Worm (Caenorhabditis elegans) whole organism, young adult: ENCODE data around the gene ZC239.15.

Experiments
- B0035.1 ChIP-seq: sonication (generic microtip); optimal IDR thresholded peaks from 2 replicates; lab custom pipeline; 2016; ENCODE audit warnings: missing genetic modification characterization, mild to moderate bottlenecking, missing compliant biosample characterization, missing genotype, missing genetic modification reagents
- B0261.1 ChIP-seq: sonication (generic microtip); optimal IDR thresholded peaks from 2 replicates; lab custom pipeline; 2016; ENCODE audit warnings: mild to moderate bottlenecking, missing genetic modification characterization, moderate library complexity, missing compliant biosample characterization
- F10E7.11 ChIP-seq: sonication (generic microtip); optimal IDR thresholded peaks from 2 replicates; lab custom pipeline; 2017; ENCODE audit warnings: mild to moderate bottlenecking, missing genetic modification characterization, moderate library complexity, missing compliant biosample characterization
- F37B4.10 ChIP-seq: fragments of 200-800 bp; sonication (Bioruptor generic); IDR thresholded peaks from 2 replicates; pipeline ENCODE4 v1.3.6; 2022; ENCODE audit warnings: missing genetic modification characterization, missing compliant biosample characterization
- F49E8.2 ChIP-seq: sonication (generic microtip); optimal IDR thresholded peaks from 3 replicates; lab custom pipeline; 2017; ENCODE audit warnings: missing genetic modification characterization, mild to moderate bottlenecking, missing compliant biosample characterization, antibody characterized with exemption, moderate library complexity; ENCODE audit not compliant: insufficient read depth
- F52B5.7 ChIP-seq: sonication (generic microtip); optimal IDR thresholded peaks from 2 replicates; lab custom pipeline; 2016; ENCODE audit warnings: mild to moderate bottlenecking, missing genetic modification characterization, missing compliant biosample characterization
- F55B11.4 ChIP-seq: sonication (generic microtip); optimal IDR thresholded peaks from 2 replicates; lab custom pipeline; 2016; ENCODE audit warnings: missing compliant biosample characterization, missing genetic modification characterization, borderline replicate concordance; ENCODE audit not compliant: insufficient read depth
- F57C9.4 ChIP-seq: sonication (generic microtip); optimal IDR thresholded peaks from 2 replicates; lab custom pipeline; 2017; ENCODE audit warnings: mild to moderate bottlenecking, missing genetic modification characterization, missing compliant biosample characterization
- K11D2.4 ChIP-seq: fragments of 200-800 bp; sonication (Bioruptor generic); IDR thresholded peaks from 2 replicates; pipeline ENCODE4 v1.3.6; 2022; ENCODE audit warnings: missing genetic modification reagents, missing genetic modification characterization, missing compliant biosample characterization
- T26A5.8 ChIP-seq: sonication (generic microtip); optimal IDR thresholded peaks from 2 replicates; lab custom pipeline; 2016; ENCODE audit warnings: missing genetic modification characterization, missing compliant biosample characterization
- Y79H2A.3 ChIP-seq: fragments of 200-800 bp; sonication (Bioruptor generic); conservative IDR thresholded peaks from 2 replicates; pipeline ENCODE4 v1.3.6; 2022; ENCODE audit warnings: missing genetic modification reagents, missing genetic modification characterization, missing compliant biosample characterization
- Y95B8A.8 ChIP-seq: fragments of 200-800 bp; sonication (Bioruptor generic); IDR thresholded peaks from 2 replicates; pipeline ENCODE4 v1.3.6; 2022; ENCODE audit warnings: missing genetic modification reagents, missing genetic modification characterization, missing compliant biosample characterization
- ama-1 ChIP-seq, 3 experiments: fragments of 150-350 bp in 1 of 3; sonication (generic microtip) in 2 of 3; optimal IDR thresholded peaks; 2 replicates each; lab custom pipeline; 2014 to 2018; ENCODE audit warnings: missing biosample characterization in 2 of 3, missing genetic modification characterization in 2 of 3, missing genetic modification reagents in 2 of 3
- attf-6 ChIP-seq: fragments of 200-800 bp; sonication (Bioruptor generic); IDR thresholded peaks from 2 replicates; pipeline ENCODE4 v1.3.6; 2022; ENCODE audit warnings: missing genetic modification reagents, missing genetic modification characterization, missing compliant biosample characterization
- bed-1 ChIP-seq: fragments of 200-800 bp; sonication (Bioruptor generic); IDR thresholded peaks from 2 replicates; pipeline ENCODE4 v1.3.6; 2022; ENCODE audit warnings: missing genetic modification reagents, missing genetic modification characterization, missing compliant biosample characterization
- cebp-1 ChIP-seq, 2 experiments: fragments of 200-800 bp in 1 of 2; sonication (Bioruptor generic) in 1 of 2; sonication (generic microtip) in 1 of 2; IDR thresholded peaks in 1 of 2; optimal IDR thresholded peaks in 1 of 2; 2 replicates each; pipeline versions ENCODE4 v1.3.6 to Lab custom; 2017 to 2022; ENCODE audit warnings: missing compliant biosample characterization in 2 of 2, missing genetic modification characterization in 2 of 2, mild to moderate bottlenecking in 1 of 2, missing genetic modification reagents in 1 of 2, moderate library complexity in 1 of 2
- ceh-40 ChIP-seq: fragments of 200-800 bp; sonication (Bioruptor generic); IDR thresholded peaks from 2 replicates; pipeline ENCODE4 v1.3.6; 2022; ENCODE audit warnings: missing genetic modification characterization, missing compliant biosample characterization
- chd-7 ChIP-seq: sonication (generic microtip); optimal IDR thresholded peaks from 2 replicates; lab custom pipeline; 2016; ENCODE audit warnings: mild to moderate bottlenecking, missing genetic modification characterization, moderate library complexity, missing compliant biosample characterization
- dox-1 ChIP-seq: fragments of 200-800 bp; sonication (Bioruptor generic); IDR thresholded peaks from 2 replicates; pipeline ENCODE4 v1.3.6; 2022; ENCODE audit warnings: missing genetic modification reagents, missing genetic modification characterization, missing compliant biosample characterization
- egl-18 ChIP-seq: fragments of 200-800 bp; sonication (Bioruptor generic); IDR thresholded peaks from 2 replicates; pipeline ENCODE4 v1.3.6; 2022; ENCODE audit warnings: missing genetic modification reagents, missing genetic modification characterization, missing compliant biosample characterization
- hlh-26 ChIP-seq: fragments of 200-800 bp; sonication (Bioruptor generic); conservative IDR thresholded peaks from 2 replicates; pipeline ENCODE4 v1.3.6; 2022; ENCODE audit warnings: missing genetic modification reagents, missing genetic modification characterization, missing compliant biosample characterization
- hmg-20 ChIP-seq: fragments of 200-800 bp; sonication (Bioruptor generic); IDR thresholded peaks from 2 replicates; pipeline ENCODE4 v1.3.6; 2022; ENCODE audit warnings: missing genetic modification reagents, missing genetic modification characterization, missing compliant biosample characterization
- hrde-1 ChIP-seq: sonication (generic microtip); optimal IDR thresholded peaks from 2 replicates; lab custom pipeline; 2016; ENCODE audit warnings: missing genetic modification characterization, mild to moderate bottlenecking, missing compliant biosample characterization, moderate library complexity, missing genotype, missing genetic modification reagents, borderline replicate concordance
- lin-26 ChIP-seq: fragments of 200-800 bp; sonication (Bioruptor generic); IDR thresholded peaks from 2 replicates; pipeline ENCODE4 v1.3.6; 2022; ENCODE audit warnings: missing genetic modification reagents, missing genetic modification characterization, missing compliant biosample characterization
- lsl-1 ChIP-seq: fragments of 200-800 bp; sonication (Bioruptor generic); optimal IDR thresholded peaks from 2 replicates; lab custom pipeline; 2018; ENCODE audit warnings: mild to moderate bottlenecking, missing genetic modification characterization, moderate library complexity, missing compliant biosample characterization
- madf-3 ChIP-seq: fragments of 200-800 bp; sonication (Bioruptor generic); IDR thresholded peaks from 2 replicates; pipeline ENCODE4 v1.3.6; 2022; ENCODE audit warnings: missing genetic modification reagents, missing genetic modification characterization, missing compliant biosample characterization
- madf-6 ChIP-seq: fragments of 200-800 bp; sonication (Bioruptor generic); IDR thresholded peaks from 2 replicates; pipeline ENCODE4 v1.3.6; 2022; ENCODE audit warnings: missing genetic modification reagents, missing genetic modification characterization, missing compliant biosample characterization
- madf-8 ChIP-seq: fragments of 200-800 bp; sonication (Bioruptor generic); conservative IDR thresholded peaks from 2 replicates; pipeline ENCODE4 v1.3.6; 2022; ENCODE audit warnings: missing genetic modification reagents, missing genetic modification characterization, missing compliant biosample characterization
- mel-28 ChIP-seq: sonication (generic microtip); optimal IDR thresholded peaks from 2 replicates; lab custom pipeline; 2016; ENCODE audit warnings: borderline replicate concordance, mild to moderate bottlenecking, missing genetic modification characterization, missing compliant biosample characterization
- nfya-2 ChIP-seq: fragments of 200-800 bp; sonication (Bioruptor generic); IDR thresholded peaks from 2 replicates; pipeline ENCODE4 v1.3.6; 2022; ENCODE audit warnings: missing genetic modification reagents, missing genetic modification characterization, missing compliant biosample characterization
- nhr-120 ChIP-seq: fragments of 200-800 bp; sonication (Bioruptor generic); IDR thresholded peaks from 2 replicates; pipeline ENCODE4 v1.3.6; 2022; ENCODE audit warnings: missing genetic modification characterization, missing compliant biosample characterization
- nhr-179 ChIP-seq: sonication (generic microtip); optimal IDR thresholded peaks from 2 replicates; lab custom pipeline; 2016; ENCODE audit warnings: mild to moderate bottlenecking, missing genetic modification characterization, missing compliant biosample characterization
- nhr-27 ChIP-seq: fragments of 200-800 bp; sonication (Bioruptor generic); optimal IDR thresholded peaks from 2 replicates; lab custom pipeline; 2018; ENCODE audit warnings: mild to moderate bottlenecking, missing genetic modification characterization, moderate library complexity, missing compliant biosample characterization
- pbrm-1 ChIP-seq: fragments of 200-800 bp; sonication (Bioruptor generic); IDR thresholded peaks from 2 replicates; pipeline ENCODE4 v1.3.6; 2022; ENCODE audit warnings: missing genetic modification reagents, missing genetic modification characterization, missing compliant biosample characterization
- rcor-1 ChIP-seq: fragments of 200-800 bp; sonication (Bioruptor generic); IDR thresholded peaks from 2 replicates; pipeline ENCODE4 v1.3.6; 2022; ENCODE audit warnings: missing genetic modification reagents, missing genetic modification characterization, missing compliant biosample characterization
- rpc-1 ChIP-seq, 2 experiments: fragments of 150-350 bp in 1 of 2; sonication (generic microtip) in 1 of 2; optimal IDR thresholded peaks; 2 replicates each; lab custom pipeline; 2014 to 2018; ENCODE audit warnings: missing biosample characterization in 1 of 2, missing genetic modification characterization in 1 of 2, missing genetic modification reagents in 1 of 2, missing genotype in 1 of 2
- sdz-38 ChIP-seq: sonication (generic microtip); optimal IDR thresholded peaks from 2 replicates; lab custom pipeline; 2016; ENCODE audit warnings: missing genotype, missing genetic modification characterization, missing compliant biosample characterization
- sea-2 ChIP-seq: fragments of 200-800 bp; sonication (Bioruptor generic); IDR thresholded peaks from 2 replicates; pipeline ENCODE4 v1.3.6; 2022; ENCODE audit warnings: missing genetic modification characterization, missing compliant biosample characterization
- somi-1 ChIP-seq: fragments of 200-800 bp; sonication (Bioruptor generic); optimal IDR thresholded peaks from 2 replicates; lab custom pipeline; 2018; ENCODE audit warnings: mild to moderate bottlenecking, missing genetic modification characterization, missing compliant biosample characterization
- tlf-1 ChIP-seq: fragments of 200-800 bp; sonication (Bioruptor generic); optimal IDR thresholded peaks from 2 replicates; lab custom pipeline; 2018; ENCODE audit warnings: mild to moderate bottlenecking, missing genetic modification characterization, missing compliant biosample characterization
- unc-62 ChIP-seq: fragments of 150-350 bp; optimal IDR thresholded peaks from 2 replicates; lab custom pipeline; 2014; ENCODE audit warnings: missing biosample characterization, missing genetic modification reagents, missing genetic modification characterization
- zfh-2 ChIP-seq: fragments of 200-800 bp; sonication (Bioruptor generic); conservative IDR thresholded peaks from 2 replicates; pipeline ENCODE4 v1.3.6; 2022; ENCODE audit warnings: missing genetic modification reagents, missing genetic modification characterization, missing compliant biosample characterization
- zim-3 ChIP-seq: sonication (generic microtip); optimal IDR thresholded peaks from 2 replicates; lab custom pipeline; 2017; ENCODE audit warnings: mild to moderate bottlenecking, missing genetic modification characterization, moderate library complexity, missing compliant biosample characterization
- ztf-25 ChIP-seq: fragments of 200-800 bp; sonication (Bioruptor generic); IDR thresholded peaks from 2 replicates; pipeline ENCODE4 v1.3.6; 2022; ENCODE audit warnings: missing genetic modification reagents, missing genetic modification characterization, missing compliant biosample characterization
- ztf-6 ChIP-seq: fragments of 200-800 bp; sonication (Bioruptor generic); IDR thresholded peaks from 2 replicates; pipeline ENCODE4 v1.3.6; 2022; ENCODE audit warnings: missing genetic modification reagents, missing genetic modification characterization, missing compliant biosample characterization

ZC239.15 gene

ce11 chrII:3224631-3225030 lies at the start of gene ZC239.15:
ZC239.15 (minus strand) TSS chrII:3224731.
- TF ChIP-seq zim-3 (tag; lab: Kevin White, UChicago), result no peak
- no peak for TF ChIP-seq T26A5.8 (tag; lab: Kevin White, UChicago)
- TF ChIP-seq rpc-1 (optimal IDR thresholded peaks at IDR 0.05; lab: Kevin White, UChicago), result no peak
- TF ChIP-seq rpc-1 (tag; optimal IDR thresholded peaks at IDR 0.05; lab: Kevin White, UChicago), result no peak
- no peak for TF ChIP-seq nhr-120 (GFP tag; lab: Robert Waterston, UW)
- TF ChIP-seq F52B5.7 (tag; lab: Kevin White, UChicago), result no peak
- no peak for TF ChIP-seq unc-62 (GFP tag; lab: Kevin White, UChicago)
- no peak for TF ChIP-seq madf-6
- no peak for TF ChIP-seq B0035.1

- TF ChIP-seq sdz-38 (no peak), hmg-20 (GFP tag; lab: Robert Waterston, UW) (no peak), ztf-6 (GFP tag; lab: Robert Waterston, UW) (no peak), zfh-2 (no peak), sea-2 (GFP tag; lab: Robert Waterston, UW) (no peak), K11D2.4 (GFP tag; lab: Robert Waterston, UW) (no peak), mel-28 (tag; lab: Kevin White, UChicago) (no peak), F10E7.11 (no peak), ceh-40 (GFP tag; lab: Robert Waterston, UW) (no peak), egl-18 (GFP tag; lab: Robert Waterston, UW) (no peak), tlf-1 (GFP tag; lab: Kevin White, UChicago) (no peak), bed-1 (no peak), nhr-179 (tag; lab: Kevin White, UChicago) (no peak)
These were observed 46.1 kb upstream of the ZC239.15 start for ce11 chrII:3270598-3270997.

- TF ChIP-seq lsl-1 (GFP tag; lab: Kevin White, UChicago) (peak; percentile 24), cebp-1 (GFP tag; IDR thresholded peaks at IDR 0.05; lab: Robert Waterston, UW) (no peak), cebp-1 (tag; optimal IDR thresholded peaks at IDR 0.05; lab: Kevin White, UChicago) (no peak), ztf-25 (GFP tag; lab: Robert Waterston, UW) (0 out of 2 replicates have a peak, but pooled peaks have one; percentile 38), pbrm-1 (GFP tag; lab: Robert Waterston, UW) (no peak), ama-1 (optimal IDR thresholded peaks at IDR 0.05; lab: Kevin White, UChicago) (no peak), ama-1 (GFP tag; optimal IDR thresholded peaks at IDR 0.05; lab: Kevin White, UChicago) (peak; percentile 16 to 25), rcor-1 (GFP tag; lab: Robert Waterston, UW) (no peak), F49E8.2 (tag; lab: Kevin White, UChicago) (no peak), nfya-2 (no peak), attf-6 (GFP tag; lab: Robert Waterston, UW) (no peak), nhr-27 (tag; lab: Kevin White, UChicago) (no peak), Y95B8A.8 (GFP tag; lab: Robert Waterston, UW) (no peak), madf-8 (no peak), ztf-6 (GFP tag; lab: Robert Waterston, UW) (no peak), hrde-1 (tag; lab: Kevin White, UChicago) (no peak), chd-7 (tag; lab: Kevin White, UChicago) (peak; percentile 14), F55B11.4 (tag; lab: Kevin White, UChicago) (no peak), B0261.1 (peak; percentile 80), F37B4.10 (GFP tag; lab: Robert Waterston, UW) (no peak), madf-3 (GFP tag; lab: Robert Waterston, UW) (no peak), somi-1 (GFP tag; lab: Kevin White, UChicago) (no peak), Y79H2A.3 (GFP tag; lab: Robert Waterston, UW) (no peak), F57C9.4 (no peak), dox-1 (GFP tag; lab: Robert Waterston, UW) (0 out of 2 replicates have a peak, but pooled peaks have one; percentile 31), rpc-1 (optimal IDR thresholded peaks at IDR 0.05; lab: Kevin White, UChicago) (peak; percentile 65), rpc-1 (tag; optimal IDR thresholded peaks at IDR 0.05; lab: Kevin White, UChicago) (peak; percentile 78), bed-1 (no peak), lin-26 (GFP tag; lab: Robert Waterston, UW) (peak; percentile 80; the same call in 1 of the 2 replicates), hlh-26 (GFP tag; lab: Robert Waterston, UW) (no peak)
These were observed 43.3 kb upstream of the ZC239.15 start for ce11 chrII:3267815-3268214.
